Worm (Caenorhabditis elegans) whole organism, L1 larva: ENCODE measurements around the gene isy-1.
A peak's percentile ranks its signal among the peaks of the same experiment; 100 is the strongest.

Source experiments
- C34B4.2 ChIP-seq: sonication (generic microtip); optimal IDR thresholded peaks from 2 replicates; lab custom pipeline; 2017; ENCODE audit warnings: mild to moderate bottlenecking, missing genetic modification characterization, missing compliant biosample characterization
- F16B12.6 ChIP-seq: fragments of 150-350 bp; optimal IDR thresholded peaks from 2 replicates; lab custom pipeline; 2014; ENCODE audit warnings: missing biosample characterization, missing genetic modification characterization
- aha-1 ChIP-seq: fragments of 150-350 bp; optimal IDR thresholded peaks from 2 replicates; lab custom pipeline; 2014; ENCODE audit warnings: missing biosample characterization, missing genetic modification characterization
- aly-2 ChIP-seq: fragments of 150-350 bp; optimal IDR thresholded peaks from 2 replicates; lab custom pipeline; 2014; ENCODE audit warnings: missing biosample characterization, missing genetic modification characterization
- blmp-1 ChIP-seq: fragments of 150-350 bp; optimal IDR thresholded peaks from 2 replicates; lab custom pipeline; 2014; ENCODE audit warnings: missing biosample characterization, missing genetic modification characterization
- ceh-63 ChIP-seq: fragments of 200-800 bp; sonication (Bioruptor generic); optimal IDR thresholded peaks from 2 replicates; lab custom pipeline; 2018; ENCODE audit warnings: mild to moderate bottlenecking, missing genetic modification characterization, missing compliant biosample characterization
- ces-1 ChIP-seq: fragments of 150-350 bp; optimal IDR thresholded peaks from 2 replicates; lab custom pipeline; 2014; ENCODE audit warnings: missing biosample characterization, missing genetic modification reagents, missing genetic modification characterization
- elt-3 ChIP-seq, 6 experiments: fragments of 150-350 bp in 1 of 6; sonication (generic microtip); optimal IDR thresholded peaks; 2 replicates each; lab custom pipeline; 2017 to 2018; ENCODE audit warnings: missing biosample characterization in 6 of 6, missing genetic modification characterization in 6 of 6, inconsistent platforms in 1 of 6
- ets-5 ChIP-seq: fragments of 200-800 bp; sonication (Bioruptor generic); IDR thresholded peaks from 2 replicates; pipeline ENCODE4 v1.3.6; 2022; ENCODE audit warnings: missing genetic modification characterization, missing compliant biosample characterization
- fkh-4 ChIP-seq: sonication (generic microtip); optimal IDR thresholded peaks from 2 replicates; lab custom pipeline; 2016; ENCODE audit warnings: missing compliant biosample characterization, missing genetic modification characterization, borderline replicate concordance
- fos-1 ChIP-seq: fragments of 150-350 bp; optimal IDR thresholded peaks from 2 replicates; lab custom pipeline; 2014; ENCODE audit warnings: missing biosample characterization, missing genetic modification characterization
- hpl-2 ChIP-seq: fragments of 150-350 bp; optimal IDR thresholded peaks from 2 replicates; lab custom pipeline; 2014; ENCODE audit warnings: missing biosample characterization, missing genetic modification reagents, missing genetic modification characterization
- irx-1 ChIP-seq: sonication (generic microtip); optimal IDR thresholded peaks from 2 replicates; lab custom pipeline; 2016; ENCODE audit warnings: missing genetic modification characterization, missing compliant biosample characterization
- isw-1 ChIP-seq: fragments of 200-800 bp; sonication (Bioruptor generic); IDR thresholded peaks from 2 replicates; pipeline ENCODE4 v1.3.6; 2022; ENCODE audit warnings: missing genetic modification characterization, missing compliant biosample characterization
- jun-1 ChIP-seq: fragments of 150-350 bp; optimal IDR thresholded peaks from 2 replicates; lab custom pipeline; 2014; ENCODE audit warnings: missing biosample characterization, missing genetic modification reagents, missing genetic modification characterization
- lin-14 ChIP-seq: fragments of 200-800 bp; sonication (Bioruptor generic); optimal IDR thresholded peaks from 2 replicates; lab custom pipeline; 2018; ENCODE audit warnings: mild to moderate bottlenecking, missing genetic modification characterization, moderate library complexity, missing compliant biosample characterization
- lin-35 ChIP-seq, 2 experiments: fragments of 150-350 bp; optimal IDR thresholded peaks; 2 replicates each; lab custom pipeline; 2014; ENCODE audit warnings: missing biosample characterization in 2 of 2, missing genetic modification characterization in 2 of 2, missing genetic modification reagents in 2 of 2
- lin-39 ChIP-seq: fragments of 150-350 bp; optimal IDR thresholded peaks from 2 replicates; lab custom pipeline; 2014; ENCODE audit warnings: missing biosample characterization, missing genetic modification reagents, missing genetic modification characterization
- lir-3 ChIP-seq: sonication (generic microtip); optimal IDR thresholded peaks from 2 replicates; lab custom pipeline; 2016; ENCODE audit warnings: mild to moderate bottlenecking, missing genetic modification characterization, moderate library complexity, missing compliant biosample characterization; ENCODE audit not compliant: poor library complexity
- mab-9 ChIP-seq: fragments of 200-800 bp; sonication (Bioruptor generic); IDR thresholded peaks from 2 replicates; pipeline ENCODE4 v1.3.6; 2022; ENCODE audit warnings: missing genetic modification reagents, missing genetic modification characterization, missing compliant biosample characterization
- mdl-1 ChIP-seq, 2 experiments: fragments of 150-350 bp; optimal IDR thresholded peaks; 2 replicates each; lab custom pipeline; 2014 to 2017; ENCODE audit warnings: missing biosample characterization in 2 of 2, missing genetic modification characterization in 2 of 2, inconsistent platforms in 1 of 2
- mep-1 ChIP-seq: fragments of 150-350 bp; optimal IDR thresholded peaks from 2 replicates; lab custom pipeline; 2014; ENCODE audit warnings: missing biosample characterization, missing genetic modification characterization
- nhr-19 ChIP-seq: fragments of 200-800 bp; sonication (Bioruptor generic); conservative IDR thresholded peaks from 2 replicates; pipeline ENCODE4 v1.3.6; 2022; ENCODE audit warnings: missing genetic modification characterization, missing compliant biosample characterization
- nhr-20 ChIP-seq: sonication (generic microtip); optimal IDR thresholded peaks from 2 replicates; lab custom pipeline; 2016; ENCODE audit warnings: mild to moderate bottlenecking, missing genetic modification characterization, missing compliant biosample characterization
- nhr-84 ChIP-seq: sonication (generic microtip); optimal IDR thresholded peaks from 2 replicates; lab custom pipeline; 2017; ENCODE audit warnings: missing biosample characterization, missing genetic modification characterization
- nhr-85 ChIP-seq: sonication (generic microtip); peaks from one replicate; lab custom pipeline; 2016; ENCODE audit warnings: missing genetic modification characterization, inconsistent platforms, missing compliant biosample characterization
- nhr-90 ChIP-seq: sonication (generic microtip); optimal IDR thresholded peaks from 2 replicates; lab custom pipeline; 2016; ENCODE audit warnings: mild to moderate bottlenecking, missing genetic modification characterization, missing compliant biosample characterization; ENCODE audit not compliant: poor library complexity
- pqm-1 ChIP-seq: sonication (generic microtip); optimal IDR thresholded peaks from 3 replicates; lab custom pipeline; 2017; ENCODE audit warnings: missing biosample characterization, missing genetic modification characterization
- rnt-1 ChIP-seq: sonication (generic microtip); optimal IDR thresholded peaks from 2 replicates; lab custom pipeline; 2016; ENCODE audit warnings: mild to moderate bottlenecking, missing genetic modification characterization, moderate library complexity, missing compliant biosample characterization
- skn-1 ChIP-seq: fragments of 150-350 bp; optimal IDR thresholded peaks from 2 replicates; lab custom pipeline; 2014; ENCODE audit warnings: missing biosample characterization, missing genetic modification characterization
- snu-23 ChIP-seq: sonication (generic microtip); optimal IDR thresholded peaks from 2 replicates; lab custom pipeline; 2016; ENCODE audit warnings: missing genetic modification characterization, missing compliant biosample characterization
- sup-37 ChIP-seq: fragments of 200-800 bp; sonication (Bioruptor generic); optimal IDR thresholded peaks from 2 replicates; lab custom pipeline; 2018; ENCODE audit warnings: mild to moderate bottlenecking, missing genetic modification characterization, missing compliant biosample characterization
- tlp-1 ChIP-seq: fragments of 150-350 bp; optimal IDR thresholded peaks from 2 replicates; lab custom pipeline; 2014; ENCODE audit warnings: missing biosample characterization, missing genetic modification characterization
- unc-30 ChIP-seq: sonication (generic microtip); optimal IDR thresholded peaks from 2 replicates; lab custom pipeline; 2017; ENCODE audit warnings: missing biosample characterization, missing genetic modification characterization
- unc-62 ChIP-seq: fragments of 150-350 bp; optimal IDR thresholded peaks from 2 replicates; lab custom pipeline; 2014; ENCODE audit warnings: missing biosample characterization, missing genetic modification reagents, missing genetic modification characterization
- unc-86 ChIP-seq: sonication (generic microtip); optimal IDR thresholded peaks from 2 replicates; lab custom pipeline; 2016; ENCODE audit warnings: missing genetic modification characterization, missing compliant biosample characterization
- unc-98 ChIP-seq: fragments of 200-800 bp; sonication (Bioruptor generic); IDR thresholded peaks from 2 replicates; pipeline ENCODE4 v1.3.6; 2022; ENCODE audit warnings: missing genetic modification characterization, missing compliant biosample characterization
- vab-15 ChIP-seq: sonication (generic microtip); optimal IDR thresholded peaks from 2 replicates; lab custom pipeline; 2017; ENCODE audit warnings: missing genotype, mild to moderate bottlenecking, missing genetic modification characterization, missing compliant biosample characterization
- ztf-11 ChIP-seq, 2 experiments: sonication (generic microtip); optimal IDR thresholded peaks; 2 replicates each; lab custom pipeline; 2016 to 2017; ENCODE audit warnings: missing genetic modification characterization in 2 of 2, missing biosample characterization in 1 of 2, missing compliant biosample characterization in 1 of 2
- ztf-4 ChIP-seq: fragments of 150-350 bp; optimal IDR thresholded peaks from 2 replicates; lab custom pipeline; 2014; ENCODE audit warnings: missing biosample characterization, missing genetic modification characterization

The isy-1 gene

ce11 chrV:10998797-10999196 is 1.7 kb downstream of the isy-1 start, which contains the start of gene F53B7.7:
F53B7.7 (plus strand) TSS chrV:10999097.
- no peak for TF ChIP-seq ets-5 (GFP tag; lab: Robert Waterston, UW)
- TF ChIP-seq nhr-85, result peak; percentile 53
- TF ChIP-seq, all 84 proteins: peak for 1

- TF ChIP-seq skn-1, result no peak
- no peak for TF ChIP-seq isw-1 (GFP tag; lab: Robert Waterston, UW)
- TF ChIP-seq nhr-90 (tag; lab: Kevin White, UChicago), result no peak
- TF ChIP-seq hpl-2 (GFP tag; lab: Kevin White, UChicago), result no peak
- no peak for TF ChIP-seq nhr-84
- no peak for TF ChIP-seq ztf-11 (tag; optimal IDR thresholded peaks at IDR 0.05; lab: Kevin White, UChicago)
- no peak for TF ChIP-seq lin-35 (GFP tag; optimal IDR thresholded peaks at IDR 0.05; lab: Kevin White, UChicago)
- no peak for TF ChIP-seq ceh-63 (GFP tag; lab: Kevin White, UChicago)
- no peak for TF ChIP-seq irx-1 (tag; lab: Kevin White, UChicago)
- no peak for TF ChIP-seq ztf-4
- no peak for TF ChIP-seq unc-62 (GFP tag; lab: Kevin White, UChicago)
- TF ChIP-seq nhr-19, result no peak
- no peak for TF ChIP-seq lin-14 (GFP tag; lab: Kevin White, UChicago)
Measured at ce11 chrV:10991789-10992188, 8.7 kb downstream of the isy-1 start, which contains the start of gene frpr-9. frpr-9 (plus strand) TSS chrV:10992089.

- TF ChIP-seq nhr-20 (tag; lab: Kevin White, UChicago) (no peak), fos-1 (no peak), pqm-1 (tag; lab: Kevin White, UChicago) (no peak), aly-2 (tag; lab: Kevin White, UChicago) (no peak), ztf-4 (no peak), F16B12.6 (tag; lab: Kevin White, UChicago) (no peak), unc-30 (tag; lab: Kevin White, UChicago) (no peak), sup-37 (no peak)
Measured at ce11 chrV:10981113-10981512, 19.4 kb downstream of the isy-1 start, which contains the start of gene fig-1. fig-1 (minus strand) TSS chrV:10981213.

ce11 chrV:10975091-10975490 is 25.4 kb downstream of the isy-1 start:
- TF ChIP-seq unc-98 (GFP tag; lab: Robert Waterston, UW) (no peak), snu-23 (GFP tag; lab: Kevin White, UChicago) (no peak), hpl-2 (GFP tag; lab: Kevin White, UChicago) (no peak), rnt-1 (no peak), nhr-85 (no peak), nhr-84 (no peak), tlp-1 (tag; lab: Kevin White, UChicago) (no peak), jun-1 (no peak), mab-9 (GFP tag; lab: Robert Waterston, UW) (no peak), ztf-4 (no peak), lin-39 (tag; lab: Kevin White, UChicago) (no peak), lir-3 (tag; lab: Kevin White, UChicago) (no peak), aly-2 (tag; lab: Kevin White, UChicago) (no peak), mep-1 (no peak), unc-86 (tag; lab: Kevin White, UChicago) (no peak), sup-37 (no peak), ces-1 (GFP tag; lab: Kevin White, UChicago) (no peak), mdl-1 (tag; optimal IDR thresholded peaks at IDR 0.05; lab: Kevin White, UChicago) (no peak), fkh-4 (no peak)
- TF ChIP-seq, all 84 proteins: peak for 0

ce11 chrV:10970930-10971329 is 29.6 kb downstream of the isy-1 start:
- no peak for TF ChIP-seq aha-1 (tag; lab: Kevin White, UChicago)
- no peak for TF ChIP-seq nhr-84
- peak; percentile 23 for TF ChIP-seq nhr-85
- TF ChIP-seq elt-3 (tag; optimal IDR thresholded peaks at IDR 0.05; lab: Kevin White, UChicago), result peak in 1 of 6 experiments; percentile 10
- no peak for TF ChIP-seq vab-15
- TF ChIP-seq C34B4.2, result no peak
- peak; percentile 90 for TF ChIP-seq blmp-1 (tag; lab: Kevin White, UChicago)
